Fruit fly (Drosophila melanogaster): Measurements from ENCODE around the gene Ada.

DNA sequence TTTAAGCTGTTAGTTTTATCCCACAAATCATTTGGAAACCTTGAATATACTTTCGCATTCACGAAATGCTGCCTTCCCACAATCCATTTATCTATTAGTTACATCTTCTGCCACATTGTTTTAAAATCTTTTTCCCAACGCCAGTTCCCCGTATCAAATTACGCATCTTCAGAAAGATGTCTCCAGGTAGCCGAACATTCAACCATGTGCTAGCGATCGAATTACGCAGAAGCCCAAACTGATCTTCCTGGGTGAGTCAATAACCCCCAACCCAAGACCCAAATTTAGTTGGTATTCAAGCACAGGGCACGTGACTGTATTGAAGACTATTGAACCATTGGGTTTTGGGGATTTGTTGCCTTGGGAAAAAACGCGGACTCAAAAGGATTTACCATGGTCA, 41.0 kb upstream of the Ada start:
- TF ChIP-seq fd85E (GFP tag; optimal IDR thresholded peaks at IDR 0.05) (no peak), eg (GFP tag; IDR thresholded peaks at IDR 0.05) (no peak), CG3919 (GFP tag; optimal IDR thresholded peaks at IDR 0.05) (no peak), ss (GFP tag; optimal IDR thresholded peaks at IDR 0.05) (no peak), net (GFP tag; optimal IDR thresholded peaks at IDR 0.05) (no peak), Hr4 (GFP tag; optimal IDR thresholded peaks at IDR 0.05) (no peak), CG3032 (tag; optimal IDR thresholded peaks at IDR 0.05) (no peak)
